Fruit fly (Drosophila melanogaster) whole organism: ENCODE data around the gene orion.

Source experiments
- CG8478 ChIP-seq: fragments of >200 bp; optimal IDR thresholded peaks from 2 replicates; lab custom pipeline; 2018; ENCODE audit warnings: inconsistent platforms
- pan ChIP-seq: fragments of >200 bp; optimal IDR thresholded peaks from 2 replicates; lab custom pipeline; 2017
- psq ChIP-seq: fragments of >200 bp; optimal IDR thresholded peaks from 2 replicates; lab custom pipeline; 2017
- usp ChIP-seq: fragments of >200 bp; optimal IDR thresholded peaks from 2 replicates; lab custom pipeline; 2017; ENCODE audit warnings: missing biosample characterization, missing genetic modification characterization, mixed read lengths

DNA sequence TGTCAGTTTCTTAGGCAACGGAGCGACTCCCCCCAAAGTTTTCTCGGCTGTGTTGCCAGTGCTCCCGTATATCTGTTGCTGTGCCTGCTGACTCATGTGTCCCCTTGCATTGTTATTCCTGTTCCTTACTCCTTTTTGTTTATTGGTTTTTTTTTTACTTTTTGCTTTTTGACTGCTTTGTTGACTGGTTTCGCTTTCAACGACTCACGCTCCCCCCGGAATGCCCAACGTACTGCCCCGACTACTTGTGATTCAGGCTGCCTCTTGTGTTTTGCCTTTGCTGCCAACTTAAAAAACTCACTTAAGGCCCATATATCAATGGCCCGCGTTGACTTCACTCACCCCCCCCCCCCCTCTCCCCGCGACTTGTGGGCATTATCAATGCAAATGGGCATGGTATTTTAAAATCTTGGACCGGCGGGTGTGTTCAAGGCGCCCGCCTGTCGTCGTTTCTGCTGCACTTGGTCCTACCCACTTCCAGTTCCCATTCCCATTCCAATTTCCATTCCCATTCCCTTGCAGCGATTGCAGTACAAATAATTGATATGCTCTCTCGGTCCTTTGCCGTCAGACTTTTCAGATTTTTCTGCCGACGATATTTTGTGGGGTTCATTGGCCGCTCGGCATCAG, 26.7 kb upstream of the orion start:
- TF ChIP-seq CG8478 (lab: Kevin White, UChicago), result no peak
- no peak for TF ChIP-seq psq (lab: Kevin White, UChicago)
- no peak for TF ChIP-seq pan (lab: Kevin White, UChicago)
- TF ChIP-seq usp (GFP tag; lab: Kevin White, UChicago), result no peak
